Fruit fly (Drosophila melanogaster): ENCODE data around the gene Faf2.
A peak's percentile ranks its signal among the peaks of the same experiment; 100 is the strongest.

Gene Faf2

DNA sequence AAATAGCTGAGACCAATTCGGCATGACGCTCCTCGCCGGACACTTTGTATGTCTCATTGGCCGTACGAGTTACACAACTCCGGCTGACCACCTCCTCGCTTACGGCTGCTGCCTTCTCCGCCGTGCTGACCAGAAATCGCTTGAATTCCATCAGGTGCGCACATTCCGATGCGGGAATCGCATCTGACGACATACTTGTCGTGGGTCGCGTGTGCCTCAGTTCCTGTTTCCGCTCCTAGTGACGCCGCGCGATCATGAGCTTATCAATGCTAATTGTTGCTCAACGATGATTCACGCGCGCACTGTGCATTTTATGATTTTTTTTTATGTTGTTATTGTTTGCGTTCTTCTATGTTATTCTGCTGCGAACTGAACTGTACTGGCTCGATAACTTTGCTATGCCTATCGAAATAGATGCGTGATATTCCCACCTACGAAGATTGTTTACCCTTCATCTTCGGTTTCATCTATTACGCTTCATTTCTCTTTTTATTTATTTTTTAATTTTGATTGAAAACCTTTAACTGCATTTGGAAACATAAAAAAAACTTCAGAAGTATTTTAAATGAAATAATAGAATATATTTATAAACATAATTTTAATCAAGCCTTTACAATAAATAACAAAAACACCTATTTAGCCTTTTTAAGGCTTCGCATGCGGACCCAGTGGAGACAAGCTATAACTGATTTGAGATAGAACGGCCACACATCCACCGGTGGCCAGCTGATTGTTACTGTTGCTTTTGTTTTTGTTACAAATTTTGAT is 5.6 kb downstream of the Faf2 start, which contains the start of the genes CG10376 and CG10343 (continued):
- TF ChIP-seq CG11695 (GFP tag; IDR thresholded peaks at IDR 0.05): peak; percentile 70; the same call in 1 of the 3 replicates
- TF ChIP-seq ara (GFP tag; IDR thresholded peaks at IDR 0.05): no peak
- TF ChIP-seq CG12942 (GFP tag; optimal IDR thresholded peaks at IDR 0.05): peak; percentile 83
- TF ChIP-seq Nf-YA (GFP tag; IDR thresholded peaks at IDR 0.05): no peak
- 0 out of 3 replicates have a peak, but pooled peaks have one; percentile 25 for TF ChIP-seq otp (GFP tag; IDR thresholded peaks at IDR 0.05)
- peak in 1 of 2 experiments; percentile 58 for TF ChIP-seq tll (GFP tag; optimal IDR thresholded peaks at IDR 0.05)
- peak; percentile 87 for TF ChIP-seq Fer3 (tag; optimal IDR thresholded peaks at IDR 0.05)
- peak; percentile 88 for TF ChIP-seq Fer2 (tag; optimal IDR thresholded peaks at IDR 0.05)
- TF ChIP-seq sug (tag; optimal IDR thresholded peaks at IDR 0.05): peak; percentile 95
- TF ChIP-seq Scr (GFP tag; IDR thresholded peaks at IDR 0.05; ENCODE audit: partially characterized antibody): 0 out of 2 replicates have a peak, but pooled peaks have one; percentile 16
- peak; percentile 92 for TF ChIP-seq dmrt99B (tag; optimal IDR thresholded peaks at IDR 0.05)
- no peak for TF ChIP-seq CG15011 (GFP tag; optimal IDR thresholded peaks at IDR 0.05)
- TF ChIP-seq YL-1 (GFP tag; optimal IDR thresholded peaks at IDR 0.05): peak; percentile 54
- peak; percentile 3 for TF ChIP-seq CG8478 (optimal IDR thresholded peaks at IDR 0.05)
- TF ChIP-seq CG12104 (GFP tag; optimal IDR thresholded peaks at IDR 0.05): peak; percentile 82
- TF ChIP-seq PHDP (tag; optimal IDR thresholded peaks at IDR 0.05): peak; percentile 89
- no peak for TF ChIP-seq bigmax (GFP tag; optimal IDR thresholded peaks at IDR 0.05)
- peak; percentile 68 for TF ChIP-seq stwl (tag; optimal IDR thresholded peaks at IDR 0.05)
- TF ChIP-seq her (GFP tag; optimal IDR thresholded peaks at IDR 0.05): no peak
- peak; percentile 85 for TF ChIP-seq CG10267 (tag; optimal IDR thresholded peaks at IDR 0.05)
- TF ChIP-seq tup (GFP tag; optimal IDR thresholded peaks at IDR 0.05): peak; percentile 25
- peak; percentile 52 for TF ChIP-seq Antp (GFP tag; optimal IDR thresholded peaks at IDR 0.05)
- peak; percentile 15 for TF ChIP-seq Kr (GFP tag; optimal IDR thresholded peaks at IDR 0.05)
- peak; percentile 35 for TF ChIP-seq wek (GFP tag; optimal IDR thresholded peaks at IDR 0.05)
- TF ChIP-seq CG11696 (GFP tag; IDR thresholded peaks at IDR 0.05): 0 out of 2 replicates have a peak, but pooled peaks have one; percentile 33
- peak; percentile 88 for TF ChIP-seq tgo (GFP tag; IDR thresholded peaks at IDR 0.05)
- TF ChIP-seq ems (GFP tag; optimal IDR thresholded peaks at IDR 0.05): peak; percentile 5
- TF ChIP-seq CG34376 (GFP tag; optimal IDR thresholded peaks at IDR 0.05): peak; percentile 53
- peak; percentile 66 for TF ChIP-seq Adf1 (GFP tag; IDR thresholded peaks at IDR 0.05)
- no peak for TF ChIP-seq prd (optimal IDR thresholded peaks at IDR 0.05)
- TF ChIP-seq prd (GFP tag; IDR thresholded peaks at IDR 0.05): peak; percentile 93
- TF ChIP-seq CG17802 (tag; optimal IDR thresholded peaks at IDR 0.05): peak; percentile 95
- TF ChIP-seq mam (GFP tag; optimal IDR thresholded peaks at IDR 0.05): peak; percentile 69
- 0 out of 2 replicates have a peak, but pooled peaks have one; percentile 32 for TF ChIP-seq sna (GFP tag; IDR thresholded peaks at IDR 0.05; ENCODE audit: partially characterized antibody)
- peak; percentile 4 for TF ChIP-seq CG12219 (GFP tag; optimal IDR thresholded peaks at IDR 0.05)
- peak; percentile 58 for TF ChIP-seq nom (GFP tag; optimal IDR thresholded peaks at IDR 0.05)
- TF ChIP-seq hb (GFP tag; IDR thresholded peaks at IDR 0.05; ENCODE audit: partially characterized antibody): no peak
- TF ChIP-seq knrl (GFP tag; IDR thresholded peaks at IDR 0.05; ENCODE audit: partially characterized antibody): peak; percentile 39; the same call in 1 of the 3 replicates
- TF ChIP-seq CG18619 (GFP tag; optimal IDR thresholded peaks at IDR 0.05): peak; percentile 86
- peak; percentile 21 to 90 for TF ChIP-seq Dfd (GFP tag; optimal IDR thresholded peaks at IDR 0.05)
- peak; percentile 27 for TF ChIP-seq pfk (GFP tag; optimal IDR thresholded peaks at IDR 0.05)
- no peak for TF ChIP-seq Lim3 (GFP tag; IDR thresholded peaks at IDR 0.05)
- TF ChIP-seq aop (GFP tag; IDR thresholded peaks at IDR 0.05): no peak
- peak; percentile 25 for TF ChIP-seq CG4854 (GFP tag; optimal IDR thresholded peaks at IDR 0.05)
- 0 out of 2 replicates have a peak, but pooled peaks have one; percentile 28 for TF ChIP-seq Dip2 (GFP tag; IDR thresholded peaks at IDR 0.05)
- TF ChIP-seq CG10959 (GFP tag; IDR thresholded peaks at IDR 0.05): peak; percentile 48; the same call in 1 of the 2 replicates
- TF ChIP-seq wdn (GFP tag; IDR thresholded peaks at IDR 0.05): peak; percentile 76
- TF ChIP-seq CG10462 (GFP tag; optimal IDR thresholded peaks at IDR 0.05): peak; percentile 54
